Worm (Caenorhabditis elegans) whole organism, young adult: ENCODE measurements around the gene F07C3.2.

Experiments
- B0035.1 ChIP-seq: sonication (generic microtip); optimal IDR thresholded peaks from 2 replicates; lab custom pipeline; 2016; ENCODE audit warnings: missing genetic modification characterization, mild to moderate bottlenecking, missing compliant biosample characterization, missing genotype, missing genetic modification reagents
- F22D6.2 ChIP-seq: sonication (generic microtip); optimal IDR thresholded peaks from 2 replicates; lab custom pipeline; 2016; ENCODE audit warnings: mild to moderate bottlenecking, missing genetic modification characterization, missing compliant biosample characterization
- F49E8.2 ChIP-seq: sonication (generic microtip); optimal IDR thresholded peaks from 3 replicates; lab custom pipeline; 2017; ENCODE audit warnings: missing genetic modification characterization, mild to moderate bottlenecking, missing compliant biosample characterization, antibody characterized with exemption, moderate library complexity; ENCODE audit not compliant: insufficient read depth
- K12H6.12 ChIP-seq: fragments of 200-800 bp; sonication (Bioruptor generic); optimal IDR thresholded peaks from 2 replicates; lab custom pipeline; 2018; ENCODE audit warnings: mild to moderate bottlenecking, missing genetic modification characterization, missing compliant biosample characterization
- aptf-3 ChIP-seq: fragments of 200-800 bp; sonication (Bioruptor generic); IDR thresholded peaks from 2 replicates; pipeline ENCODE4 v1.3.6; 2022; ENCODE audit warnings: missing genetic modification characterization, missing compliant biosample characterization
- attf-6 ChIP-seq: fragments of 200-800 bp; sonication (Bioruptor generic); IDR thresholded peaks from 2 replicates; pipeline ENCODE4 v1.3.6; 2022; ENCODE audit warnings: missing genetic modification reagents, missing genetic modification characterization, missing compliant biosample characterization
- dox-1 ChIP-seq: fragments of 200-800 bp; sonication (Bioruptor generic); IDR thresholded peaks from 2 replicates; pipeline ENCODE4 v1.3.6; 2022; ENCODE audit warnings: missing genetic modification reagents, missing genetic modification characterization, missing compliant biosample characterization
- hsf-1 ChIP-seq: fragments of 200-800 bp; sonication (Bioruptor generic); IDR thresholded peaks from 2 replicates; pipeline ENCODE4 v1.3.6; 2022; ENCODE audit warnings: missing genetic modification reagents, missing genetic modification characterization, missing compliant biosample characterization
- lir-1 ChIP-seq: fragments of 200-800 bp; sonication (Bioruptor generic); conservative IDR thresholded peaks from 2 replicates; pipeline ENCODE4 v1.3.6; 2022; ENCODE audit warnings: missing genetic modification reagents, missing genetic modification characterization, missing compliant biosample characterization
- snpc-4 ChIP-seq, 5 experiments: fragments of 150-350 bp in 1 of 5; sonication (generic microtip) in 4 of 5; optimal IDR thresholded peaks; 2 replicates each; lab custom pipeline; 2014 to 2018; ENCODE audit warnings: missing genetic modification characterization in 5 of 5, missing biosample characterization in 3 of 5, antibody characterized with exemption in 2 of 5, mild to moderate bottlenecking in 2 of 5, missing compliant biosample characterization in 2 of 5, missing genotype in 2 of 5, moderate library complexity in 2 of 5, missing genetic modification reagents in 1 of 5
- xnd-1 ChIP-seq: sonication (generic microtip); optimal IDR thresholded peaks from 2 replicates; lab custom pipeline; 2016; ENCODE audit warnings: missing genotype, missing genetic modification reagents, missing genetic modification characterization, missing compliant biosample characterization
- ztf-22 ChIP-seq: fragments of 200-800 bp; sonication (Bioruptor generic); optimal IDR thresholded peaks from 2 replicates; lab custom pipeline; 2018; ENCODE audit warnings: mild to moderate bottlenecking, missing genetic modification characterization, moderate library complexity, missing compliant biosample characterization

DNA sequence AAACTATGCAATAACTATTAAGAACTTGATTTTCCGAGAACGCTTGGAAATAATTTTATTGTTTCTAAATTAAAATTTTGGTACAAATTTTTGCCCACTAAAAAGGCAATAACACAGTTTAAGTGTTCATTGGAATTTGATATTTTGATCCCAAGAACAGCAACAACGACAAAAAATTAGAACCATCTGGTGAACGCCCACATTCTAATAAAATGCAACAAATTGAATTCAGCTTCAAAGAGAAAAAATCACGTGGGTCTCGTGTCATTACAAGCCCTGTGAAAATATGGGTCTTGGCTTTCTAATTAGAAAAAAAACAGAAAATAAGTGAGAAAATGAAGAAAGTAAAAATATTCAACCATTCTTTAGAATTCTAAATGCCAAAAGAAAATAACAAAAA is 45.9 kb downstream of the F07C3.2 start:
- no peak for TF ChIP-seq ztf-22
- TF ChIP-seq K12H6.12: no peak
- TF ChIP-seq xnd-1 (tag; lab: Kevin White, UChicago): no peak
- TF ChIP-seq hsf-1 (GFP tag; lab: Robert Waterston, UW): no peak
- TF ChIP-seq snpc-4 (GFP tag; optimal IDR thresholded peaks at IDR 0.05; lab: Kevin White, UChicago): no peak
- TF ChIP-seq snpc-4 (tag; optimal IDR thresholded peaks at IDR 0.05; lab: Kevin White, UChicago): no peak
- no peak for TF ChIP-seq dox-1
- no peak for TF ChIP-seq lir-1 (GFP tag; lab: Robert Waterston, UW)
- no peak for TF ChIP-seq B0035.1 (tag; lab: Kevin White, UChicago)
- TF ChIP-seq F22D6.2 (tag; lab: Kevin White, UChicago): no peak
- no peak for TF ChIP-seq F49E8.2 (tag; lab: Kevin White, UChicago)
- TF ChIP-seq aptf-3 (GFP tag; lab: Robert Waterston, UW): no peak
- no peak for TF ChIP-seq attf-6 (GFP tag; lab: Robert Waterston, UW)
